Worm (Caenorhabditis elegans) whole organism, mixed stage, embryonic: ENCODE measurements around the gene F09E5.3.

Experiments
- mab-5 ChIP-seq: fragments of 150-350 bp; optimal IDR thresholded peaks from 2 replicates; lab custom pipeline; 2014; ENCODE audit warnings: missing biosample characterization, missing genetic modification characterization
- nhr-12 ChIP-seq: fragments of 150-350 bp; optimal IDR thresholded peaks from 2 replicates; lab custom pipeline; 2014; ENCODE audit warnings: missing biosample characterization, missing genetic modification characterization

ce11 chrII:5388786-5389421 lies 15.1 kb downstream of the F09E5.3 start, which contains the start of gene rsp-4:
- TF ChIP-seq nhr-12 (tag; lab: Kevin White, UChicago) (no peak), mab-5 (tag; lab: Kevin White, UChicago) (no peak)
